Fruit fly (Drosophila melanogaster): ENCODE results near the gene I-2.

I-2 gene

dm6 chr3L:9846577-9847342 is 10.2 kb upstream of the I-2 start:
- TF ChIP-seq foxo (GFP tag; optimal IDR thresholded peaks at IDR 0.05) = no peak
- no peak for TF ChIP-seq Mio (GFP tag; optimal IDR thresholded peaks at IDR 0.05)
- no peak for TF ChIP-seq woc (GFP tag; optimal IDR thresholded peaks at IDR 0.05)
- TF ChIP-seq pan (optimal IDR thresholded peaks at IDR 0.05) = no peak
- TF ChIP-seq Vsx2 (GFP tag; optimal IDR thresholded peaks at IDR 0.05; ENCODE audit: partially characterized antibody) = no peak
- TF ChIP-seq Rel (GFP tag; optimal IDR thresholded peaks at IDR 0.05) = no peak
- peak; percentile 89 for TF ChIP-seq Rel (tag; optimal IDR thresholded peaks at IDR 0.05)
- no peak for TF ChIP-seq GATAd (GFP tag; optimal IDR thresholded peaks at IDR 0.05)

dm6 chr3L:9845980-9846538 is 9.5 kb upstream of the I-2 start:
- TF ChIP-seq Rel (GFP tag; optimal IDR thresholded peaks at IDR 0.05) = no peak
- peak; percentile 21 for TF ChIP-seq Rel (tag; optimal IDR thresholded peaks at IDR 0.05)
- no peak for TF ChIP-seq GATAd (GFP tag; optimal IDR thresholded peaks at IDR 0.05)
- no peak for TF ChIP-seq fru (GFP tag; optimal IDR thresholded peaks at IDR 0.05)
- peak; percentile 11 for TF ChIP-seq sv (GFP tag; optimal IDR thresholded peaks at IDR 0.05)

- TF ChIP-seq CrebA (GFP tag; optimal IDR thresholded peaks at IDR 0.05; ENCODE audit: borderline replicate concordance) = no peak
- no peak for TF ChIP-seq foxo (GFP tag; optimal IDR thresholded peaks at IDR 0.05)
- TF ChIP-seq sv (GFP tag; optimal IDR thresholded peaks at IDR 0.05) = no peak
- no peak for TF ChIP-seq h (GFP tag; optimal IDR thresholded peaks at IDR 0.05)
- no peak for TF ChIP-seq dsf (GFP tag; optimal IDR thresholded peaks at IDR 0.05; ENCODE audit: borderline replicate concordance)
- TF ChIP-seq pan (optimal IDR thresholded peaks at IDR 0.05) = no peak
- TF ChIP-seq Sp1 (GFP tag; optimal IDR thresholded peaks at IDR 0.05) = no peak
- no peak for TF ChIP-seq br (GFP tag; optimal IDR thresholded peaks at IDR 0.05)
- TF ChIP-seq CG32264 (GFP tag; optimal IDR thresholded peaks at IDR 0.05) = no peak
- TF ChIP-seq dl (GFP tag; optimal IDR thresholded peaks at IDR 0.05; ENCODE audit: insufficient read depth in 1 of 2, partially characterized antibody in 2 of 2) = no peak
- TF ChIP-seq Jra (GFP tag; optimal IDR thresholded peaks at IDR 0.05) = no peak
- no peak for TF ChIP-seq Vsx2 (GFP tag; optimal IDR thresholded peaks at IDR 0.05; ENCODE audit: partially characterized antibody)
- TF ChIP-seq rgr (GFP tag; optimal IDR thresholded peaks at IDR 0.05) = no peak
Measured at dm6 chr3L:9842043-9842442, 5.4 kb upstream of the I-2 start.

dm6 chr3L:9840710-9841109 is 4.1 kb upstream of the I-2 start:
- TF ChIP-seq Dfd (GFP tag; optimal IDR thresholded peaks at IDR 0.05) (peak; percentile 95), tai (GFP tag; optimal IDR thresholded peaks at IDR 0.05) (no peak)

dm6 chr3L:9838534-9838933 is 1.9 kb upstream of the I-2 start, which contains the start of gene Cdk8:
Gene Cdk8, minus strand, starts transcription at chr3L:9838670.
- no peak for TF ChIP-seq GATAd (GFP tag; optimal IDR thresholded peaks at IDR 0.05)
- TF ChIP-seq rgr (GFP tag; optimal IDR thresholded peaks at IDR 0.05) = no peak
- no peak for TF ChIP-seq usp (GFP tag; optimal IDR thresholded peaks at IDR 0.05)
- TF ChIP-seq dmrt93B (GFP tag; optimal IDR thresholded peaks at IDR 0.05) = no peak
- no peak for TF ChIP-seq Mio (GFP tag; optimal IDR thresholded peaks at IDR 0.05)
- no peak for TF ChIP-seq CG32264 (GFP tag; optimal IDR thresholded peaks at IDR 0.05)
- TF ChIP-seq pan (optimal IDR thresholded peaks at IDR 0.05) = no peak
- no peak for TF ChIP-seq HLH106 (tag; optimal IDR thresholded peaks at IDR 0.05)
- TF ChIP-seq h (GFP tag; optimal IDR thresholded peaks at IDR 0.05) = no peak
- peak; percentile 55 for TF ChIP-seq Myc (optimal IDR thresholded peaks at IDR 0.05)
- TF ChIP-seq N (GFP tag; optimal IDR thresholded peaks at IDR 0.05) = no peak
- no peak for TF ChIP-seq dsf (GFP tag; optimal IDR thresholded peaks at IDR 0.05; ENCODE audit: borderline replicate concordance)
- no peak for TF ChIP-seq Sp1 (GFP tag; optimal IDR thresholded peaks at IDR 0.05)
- no peak for TF ChIP-seq Dfd (GFP tag; optimal IDR thresholded peaks at IDR 0.05)
- TF ChIP-seq brk (GFP tag; optimal IDR thresholded peaks at IDR 0.05) = no peak
- TF ChIP-seq sv (GFP tag; optimal IDR thresholded peaks at IDR 0.05) = peak; percentile 2

dm6 chr3L:9837053-9837452 is 448 bp upstream of the I-2 start:
- TF ChIP-seq Dfd (GFP tag; optimal IDR thresholded peaks at IDR 0.05) (peak; percentile 92), fru (GFP tag; optimal IDR thresholded peaks at IDR 0.05) (no peak)

All from whole organism, wandering third instar larva.